Worm (Caenorhabditis elegans): ENCODE data around the gene ran-2.

DNA sequence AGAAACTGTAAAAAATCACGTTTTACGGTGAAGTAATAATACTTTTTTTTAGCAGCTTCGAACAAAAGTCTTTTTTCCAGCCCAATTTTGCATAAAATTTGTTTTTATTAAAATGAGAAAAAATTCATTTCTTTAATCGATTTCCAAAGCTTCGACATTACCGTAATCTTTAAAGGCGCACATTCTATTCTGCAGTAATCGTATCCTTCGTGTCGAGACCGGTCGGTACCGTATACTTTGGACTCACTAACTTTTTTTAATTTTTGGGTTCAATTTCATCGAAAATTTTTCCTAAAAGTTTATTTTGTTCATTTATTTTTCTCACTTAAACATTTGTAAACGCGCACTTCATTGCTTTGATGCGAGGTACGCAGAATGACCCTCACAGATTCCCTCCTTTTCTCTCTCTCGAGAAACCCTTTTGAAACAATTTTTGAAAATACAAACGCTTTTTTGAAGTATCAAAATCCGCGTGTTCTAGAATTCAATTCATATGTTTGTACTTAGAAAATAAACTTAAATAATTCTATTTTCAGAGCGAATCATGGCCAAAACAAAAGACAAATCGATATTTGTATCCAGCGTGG lies 53.3 kb downstream of the ran-2 start, which contains the start of gene hrpk-2:
- no peak for TF ChIP-seq snpc-4 (tag; optimal IDR thresholded peaks at IDR 0.05)
- no peak for TF ChIP-seq ztf-11 (tag; optimal IDR thresholded peaks at IDR 0.05)
- no peak for TF ChIP-seq ama-1 (optimal IDR thresholded peaks at IDR 0.05)

All from whole organism, L2 larva.